Worm (Caenorhabditis elegans) whole organism, L4/young adult: ENCODE measurements around the gene Y49F6B.19.

Experiments
- W03F9.2 ChIP-seq: fragments of 150-350 bp; optimal IDR thresholded peaks from 2 replicates; lab custom pipeline; 2014; ENCODE audit warnings: missing biosample characterization, missing genetic modification characterization
- dao-5 ChIP-seq: sonication (generic microtip); optimal IDR thresholded peaks from 2 replicates; lab custom pipeline; 2016; ENCODE audit warnings: missing genotype, missing genetic modification characterization, moderate library complexity, missing compliant biosample characterization
- him-1 ChIP-seq: sonication (generic microtip); optimal IDR thresholded peaks from 2 replicates; lab custom pipeline; 2016; ENCODE audit warnings: missing genotype, missing genetic modification reagents, missing genetic modification characterization, missing compliant biosample characterization

ce11 chrII:3540151-3540550 is 28.0 kb upstream of the Y49F6B.19 start:
- TF ChIP-seq dao-5 (tag; lab: Kevin White, UChicago) (no peak), him-1 (no peak), W03F9.2 (tag; lab: Kevin White, UChicago) (no peak)
